Fruit fly (Drosophila melanogaster) whole organism, adult: ENCODE results near the gene CG17140.

Source experiments
- CG14711 ChIP-seq: fragments of 200-800 bp; sonication (Bioruptor generic); optimal IDR thresholded peaks from 2 replicates; lab custom pipeline; 2018; ENCODE audit warnings: missing biosample characterization, mild to moderate bottlenecking, missing genetic modification characterization, moderate library complexity
- CG33017 ChIP-seq: fragments of 200-800 bp; sonication (Bioruptor generic); optimal IDR thresholded peaks from 2 replicates; lab custom pipeline; 2018; ENCODE audit warnings: missing biosample characterization, mild to moderate bottlenecking, missing genetic modification characterization, moderate library complexity
- CG5204 ChIP-seq: fragments of 200-800 bp; sonication (Bioruptor generic); optimal IDR thresholded peaks from 2 replicates; lab custom pipeline; 2016; ENCODE audit warnings: missing biosample characterization, missing genetic modification characterization
- CG7101 ChIP-seq: fragments of 200-800 bp; sonication (Bioruptor generic); optimal IDR thresholded peaks from 2 replicates; lab custom pipeline; 2018; ENCODE audit warnings: missing biosample characterization, mild to moderate bottlenecking, missing genetic modification characterization, moderate library complexity
- Clk ChIP-seq: fragments of 200-800 bp; sonication (Bioruptor generic); optimal IDR thresholded peaks from 2 replicates; lab custom pipeline; 2017; ENCODE audit warnings: missing biosample characterization, missing genetic modification characterization
- Crg-1 ChIP-seq: fragments of 200-800 bp; sonication (Bioruptor generic); optimal IDR thresholded peaks from 2 replicates; lab custom pipeline; 2016; ENCODE audit warnings: missing biosample characterization, missing genetic modification characterization
- Hr96 ChIP-seq: fragments of 200-800 bp; sonication (Bioruptor generic); optimal IDR thresholded peaks from 2 replicates; lab custom pipeline; 2016; ENCODE audit warnings: missing biosample characterization, missing genetic modification characterization
- Mnt ChIP-seq: fragments of 200-800 bp; sonication (Bioruptor generic); optimal IDR thresholded peaks from 2 replicates; lab custom pipeline; 2016; ENCODE audit warnings: missing biosample characterization, mild to moderate bottlenecking, missing genetic modification characterization
- cic ChIP-seq: fragments of 200-800 bp; sonication (Bioruptor generic); optimal IDR thresholded peaks from 2 replicates; lab custom pipeline; 2017; ENCODE audit warnings: missing biosample characterization, mild to moderate bottlenecking, missing genetic modification characterization, moderate library complexity
- kay ChIP-seq: fragments of 200-800 bp; sonication (Bioruptor generic); peaks from one replicate; lab custom pipeline; 2016; ENCODE audit warnings: missing biosample characterization, missing genetic modification characterization, borderline replicate concordance
- ovo ChIP-seq: fragments of 200-800 bp; sonication (Bioruptor generic); optimal IDR thresholded peaks from 2 replicates; lab custom pipeline; 2016; ENCODE audit warnings: missing biosample characterization, missing genetic modification characterization
- pad ChIP-seq: fragments of 200-800 bp; sonication (Bioruptor generic); optimal IDR thresholded peaks from 3 replicates; lab custom pipeline; 2017; ENCODE audit warnings: missing biosample characterization, missing genetic modification characterization, mild to moderate bottlenecking, moderate library complexity, missing genetic modification reagents
- tj ChIP-seq: fragments of 200-800 bp; sonication (Bioruptor generic); optimal IDR thresholded peaks from 3 replicates; lab custom pipeline; 2017; ENCODE audit warnings: missing biosample characterization, mild to moderate bottlenecking, missing genetic modification characterization, moderate library complexity

dm6 chr2L:10858064-10859047 lies 12.9 kb upstream of the CG17140 start, which contains the start of the genes aurB and Stam:
- TF ChIP-seq Hr96 (no peak), CG33017 (peak; percentile 65), ovo (GFP tag; lab: Kevin White, UChicago) (no peak), CG5204 (GFP tag; lab: Kevin White, UChicago) (peak; percentile 9), Crg-1 (GFP tag; lab: Kevin White, UChicago) (peak; percentile 14), CG7101 (tag; lab: Kevin White, UChicago) (peak; percentile 70), kay (GFP tag; lab: Kevin White, UChicago) (peak; percentile 90), Mnt (GFP tag; lab: Kevin White, UChicago) (peak; percentile 3), tj (peak; percentile 35), Clk (no peak), pad (GFP tag; lab: Kevin White, UChicago) (peak; percentile 29), CG14711 (tag; lab: Kevin White, UChicago) (peak; percentile 61), cic (GFP tag; lab: Kevin White, UChicago) (no peak)
